Fruit fly (Drosophila melanogaster) whole organism, embryonic: ENCODE data around the gene Eaat2.

Experiments
- CG18764 ChIP-seq: fragments of 200-800 bp; sonication (Bioruptor generic); optimal IDR thresholded peaks from 3 replicates; lab custom pipeline; 2016; ENCODE audit warnings: missing biosample characterization, missing genetic modification characterization
- CG31388 ChIP-seq: fragments of 200-800 bp; sonication (Bioruptor generic); optimal IDR thresholded peaks from 2 replicates; lab custom pipeline; 2016; ENCODE audit warnings: missing biosample characterization, missing genetic modification characterization
- CG34422 ChIP-seq: fragments of 200-800 bp; sonication (Bioruptor generic); IDR thresholded peaks from 3 replicates; pipeline ENCODE4 v1.3.6; 2022; ENCODE audit warnings: missing biosample characterization, missing genetic modification characterization
- CG7963 ChIP-seq: fragments of 200-800 bp; sonication (Bioruptor generic); IDR thresholded peaks from 3 replicates; pipeline ENCODE4 v1.3.6; 2022; ENCODE audit warnings: missing biosample characterization, missing genetic modification characterization; ENCODE audit not compliant: partially characterized antibody
- Lpt ChIP-seq: fragments of >200 bp; optimal IDR thresholded peaks from 2 replicates; lab custom pipeline; 2018; ENCODE audit warnings: missing biosample characterization, missing genetic modification characterization
- Sox102F ChIP-seq: fragments of 200-800 bp; sonication (Bioruptor generic); optimal IDR thresholded peaks from 2 replicates; lab custom pipeline; 2018; ENCODE audit warnings: missing biosample characterization, mild to moderate bottlenecking, missing genetic modification characterization, moderate library complexity
- her ChIP-seq: fragments of 200-800 bp; sonication (Bioruptor generic); optimal IDR thresholded peaks from 2 replicates; lab custom pipeline; 2016; ENCODE audit warnings: missing biosample characterization, missing genetic modification characterization
- luna ChIP-seq: fragments of 200-800 bp; sonication (Bioruptor generic); optimal IDR thresholded peaks from 2 replicates; lab custom pipeline; 2016; ENCODE audit warnings: missing biosample characterization, missing genetic modification characterization
- pfk ChIP-seq: fragments of 200-800 bp; sonication (Bioruptor generic); optimal IDR thresholded peaks from 2 replicates; lab custom pipeline; 2018; ENCODE audit warnings: missing biosample characterization, mild to moderate bottlenecking, missing genetic modification characterization, moderate library complexity
- pnt ChIP-seq: fragments of 200-800 bp; sonication (Bioruptor generic); optimal IDR thresholded peaks from 3 replicates; lab custom pipeline; 2016; ENCODE audit warnings: missing biosample characterization, missing genetic modification characterization
- sd ChIP-seq: fragments of 200-800 bp; sonication (Bioruptor generic); optimal IDR thresholded peaks from 3 replicates; lab custom pipeline; 2018; ENCODE audit warnings: missing biosample characterization, mild to moderate bottlenecking, missing genetic modification characterization, moderate library complexity
- tin ChIP-seq: fragments of 200-800 bp; sonication (Bioruptor generic); optimal IDR thresholded peaks from 3 replicates; lab custom pipeline; 2016; ENCODE audit warnings: missing biosample characterization, missing genetic modification characterization

DNA sequence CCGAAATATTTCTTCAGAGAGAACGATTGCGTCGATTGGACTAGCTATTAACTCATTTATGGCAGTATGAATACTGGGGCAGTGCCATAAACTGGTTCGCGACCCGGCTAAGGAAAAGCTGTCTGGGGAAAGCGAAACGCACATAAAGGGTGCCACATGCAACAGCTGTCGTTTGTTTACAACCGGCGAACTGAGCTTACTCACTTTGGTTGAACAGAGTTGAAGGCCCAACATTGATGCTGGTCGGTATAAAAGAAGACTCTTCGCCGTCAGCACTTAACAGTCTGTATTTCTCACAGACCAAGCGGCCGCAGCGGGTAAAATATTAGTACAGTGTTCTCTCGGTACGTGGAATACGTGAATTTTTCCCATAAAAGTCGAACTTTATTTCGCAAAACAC, 1.6 kb upstream of the Eaat2 start:
- TF ChIP-seq luna (GFP tag; lab: Kevin White, UChicago) (no peak), pfk (GFP tag; lab: Kevin White, UChicago) (no peak), CG31388 (no peak), Lpt (GFP tag; lab: Kevin White, UChicago) (no peak), Sox102F (GFP tag; lab: Kevin White, UChicago) (peak; percentile 19), sd (no peak), CG7963 (GFP tag; lab: Robert Waterston, UW) (no peak), pnt (no peak), tin (GFP tag; lab: Kevin White, UChicago) (no peak), her (GFP tag; lab: Kevin White, UChicago) (no peak), CG34422 (GFP tag; lab: Robert Waterston, UW) (no peak; the same call in 2 of the 3 replicates), CG18764 (no peak)
